Worm (Caenorhabditis elegans) whole organism, L1 larva: ENCODE results near the gene str-14.

Source experiments
- C16A3.4 ChIP-seq: fragments of 150-350 bp; optimal IDR thresholded peaks from 2 replicates; lab custom pipeline; 2014; ENCODE audit warnings: missing biosample characterization, missing genetic modification characterization
- F16B12.6 ChIP-seq: fragments of 150-350 bp; optimal IDR thresholded peaks from 2 replicates; lab custom pipeline; 2014; ENCODE audit warnings: missing biosample characterization, missing genetic modification characterization
- aha-1 ChIP-seq: fragments of 150-350 bp; optimal IDR thresholded peaks from 2 replicates; lab custom pipeline; 2014; ENCODE audit warnings: missing biosample characterization, missing genetic modification characterization
- ceh-82 ChIP-seq, 3 experiments: fragments of 150-350 bp in 1 of 3; sonication (generic microtip) in 2 of 3; optimal IDR thresholded peaks; 2 replicates each; lab custom pipeline; 2014 to 2017; ENCODE audit warnings: missing biosample characterization in 3 of 3, missing genetic modification characterization in 3 of 3
- ces-1 ChIP-seq: fragments of 150-350 bp; optimal IDR thresholded peaks from 2 replicates; lab custom pipeline; 2014; ENCODE audit warnings: missing biosample characterization, missing genetic modification reagents, missing genetic modification characterization
- efl-1 ChIP-seq, 4 experiments: fragments of 150-350 bp; optimal IDR thresholded peaks in 3 of 4; peaks in 1 of 4; 1 replicate in 1 of 4; 2 replicates in 3 of 4; lab custom pipeline; 2014; ENCODE audit warnings: missing biosample characterization in 2 of 4, missing genetic modification characterization in 2 of 4, missing genetic modification reagents in 2 of 4
- efl-3 ChIP-seq: fragments of 200-800 bp; sonication (Bioruptor generic); optimal IDR thresholded peaks from 2 replicates; lab custom pipeline; 2018; ENCODE audit warnings: mild to moderate bottlenecking, missing genetic modification characterization, missing compliant biosample characterization
- egl-27 ChIP-seq, 2 experiments: fragments of 150-350 bp in 1 of 2; sonication (generic microtip); optimal IDR thresholded peaks; 3 replicates each; lab custom pipeline; 2017 to 2018; ENCODE audit warnings: missing biosample characterization in 2 of 2, missing genetic modification characterization in 2 of 2, missing genetic modification reagents in 2 of 2
- elt-2 ChIP-seq: sonication (generic microtip); optimal IDR thresholded peaks from 2 replicates; lab custom pipeline; 2016; ENCODE audit warnings: missing genetic modification characterization, mild to moderate bottlenecking, inconsistent platforms, missing compliant biosample characterization, missing genetic modification reagents
- elt-3 ChIP-seq, 6 experiments: fragments of 150-350 bp in 1 of 6; sonication (generic microtip); optimal IDR thresholded peaks; 2 replicates each; lab custom pipeline; 2017 to 2018; ENCODE audit warnings: missing biosample characterization in 6 of 6, missing genetic modification characterization in 6 of 6, inconsistent platforms in 1 of 6
- ets-5 ChIP-seq: fragments of 200-800 bp; sonication (Bioruptor generic); IDR thresholded peaks from 2 replicates; pipeline ENCODE4 v1.3.6; 2022; ENCODE audit warnings: missing genetic modification characterization, missing compliant biosample characterization
- fkh-8 ChIP-seq: sonication (generic microtip); optimal IDR thresholded peaks from 2 replicates; lab custom pipeline; 2016; ENCODE audit warnings: mild to moderate bottlenecking, missing genetic modification characterization, missing compliant biosample characterization
- hlh-4 ChIP-seq: sonication (generic microtip); optimal IDR thresholded peaks from 2 replicates; lab custom pipeline; 2016; ENCODE audit warnings: mild to moderate bottlenecking, missing genetic modification characterization, missing compliant biosample characterization
- lin-13 ChIP-seq: fragments of 150-350 bp; optimal IDR thresholded peaks from 2 replicates; lab custom pipeline; 2014; ENCODE audit warnings: missing biosample characterization, missing genetic modification reagents, missing genetic modification characterization
- lin-14 ChIP-seq: fragments of 200-800 bp; sonication (Bioruptor generic); optimal IDR thresholded peaks from 2 replicates; lab custom pipeline; 2018; ENCODE audit warnings: mild to moderate bottlenecking, missing genetic modification characterization, moderate library complexity, missing compliant biosample characterization
- lin-15B ChIP-seq: fragments of 150-350 bp; sonication (generic microtip); optimal IDR thresholded peaks from 3 replicates; lab custom pipeline; 2014; ENCODE audit warnings: missing biosample characterization, missing genetic modification characterization
- lin-35 ChIP-seq, 2 experiments: fragments of 150-350 bp; optimal IDR thresholded peaks; 2 replicates each; lab custom pipeline; 2014; ENCODE audit warnings: missing biosample characterization in 2 of 2, missing genetic modification characterization in 2 of 2, missing genetic modification reagents in 2 of 2
- lir-3 ChIP-seq: sonication (generic microtip); optimal IDR thresholded peaks from 2 replicates; lab custom pipeline; 2016; ENCODE audit warnings: mild to moderate bottlenecking, missing genetic modification characterization, moderate library complexity, missing compliant biosample characterization; ENCODE audit not compliant: poor library complexity
- mep-1 ChIP-seq: fragments of 150-350 bp; optimal IDR thresholded peaks from 2 replicates; lab custom pipeline; 2014; ENCODE audit warnings: missing biosample characterization, missing genetic modification characterization
- nhr-11 ChIP-seq: fragments of 150-350 bp; optimal IDR thresholded peaks from 2 replicates; lab custom pipeline; 2014; ENCODE audit warnings: missing biosample characterization, missing genetic modification characterization
- nhr-12 ChIP-seq: sonication (generic microtip); optimal IDR thresholded peaks from 2 replicates; lab custom pipeline; 2017; ENCODE audit warnings: missing biosample characterization, missing genetic modification characterization
- nhr-19 ChIP-seq: fragments of 200-800 bp; sonication (Bioruptor generic); conservative IDR thresholded peaks from 2 replicates; pipeline ENCODE4 v1.3.6; 2022; ENCODE audit warnings: missing genetic modification characterization, missing compliant biosample characterization
- nhr-237 ChIP-seq: fragments of 150-350 bp; optimal IDR thresholded peaks from 2 replicates; lab custom pipeline; 2014; ENCODE audit warnings: missing biosample characterization, missing genetic modification characterization
- nhr-71 ChIP-seq: sonication (generic microtip); optimal IDR thresholded peaks from 2 replicates; lab custom pipeline; 2016; ENCODE audit warnings: mild to moderate bottlenecking, missing genetic modification characterization, moderate library complexity, missing compliant biosample characterization
- nhr-76 ChIP-seq: sonication (generic microtip); optimal IDR thresholded peaks from 2 replicates; lab custom pipeline; 2017; ENCODE audit warnings: missing biosample characterization, missing genetic modification characterization
- pax-3 ChIP-seq: fragments of 200-800 bp; sonication (Bioruptor generic); optimal IDR thresholded peaks from 2 replicates; lab custom pipeline; 2018; ENCODE audit warnings: mild to moderate bottlenecking, missing genetic modification characterization, moderate library complexity, missing compliant biosample characterization
- skn-1 ChIP-seq: fragments of 150-350 bp; optimal IDR thresholded peaks from 2 replicates; lab custom pipeline; 2014; ENCODE audit warnings: missing biosample characterization, missing genetic modification characterization
- snpc-4 ChIP-seq: fragments of 150-350 bp; optimal IDR thresholded peaks from 2 replicates; lab custom pipeline; 2014; ENCODE audit warnings: missing biosample characterization, missing genetic modification characterization
- snu-23 ChIP-seq: sonication (generic microtip); optimal IDR thresholded peaks from 2 replicates; lab custom pipeline; 2016; ENCODE audit warnings: missing genetic modification characterization, missing compliant biosample characterization
- sox-4 ChIP-seq: sonication (generic microtip); optimal IDR thresholded peaks from 2 replicates; lab custom pipeline; 2016; ENCODE audit warnings: missing genetic modification characterization, missing compliant biosample characterization
- sptf-1 ChIP-seq: fragments of 150-350 bp; optimal IDR thresholded peaks from 2 replicates; lab custom pipeline; 2014; ENCODE audit warnings: missing biosample characterization, missing genetic modification characterization
- sup-37 ChIP-seq: fragments of 200-800 bp; sonication (Bioruptor generic); optimal IDR thresholded peaks from 2 replicates; lab custom pipeline; 2018; ENCODE audit warnings: mild to moderate bottlenecking, missing genetic modification characterization, missing compliant biosample characterization
- unc-130 ChIP-seq: fragments of 150-350 bp; optimal IDR thresholded peaks from 2 replicates; lab custom pipeline; 2017; ENCODE audit warnings: missing biosample characterization, missing genetic modification characterization, inconsistent platforms
- unc-62 ChIP-seq: fragments of 150-350 bp; optimal IDR thresholded peaks from 2 replicates; lab custom pipeline; 2014; ENCODE audit warnings: missing biosample characterization, missing genetic modification reagents, missing genetic modification characterization
- unc-86 ChIP-seq: sonication (generic microtip); optimal IDR thresholded peaks from 2 replicates; lab custom pipeline; 2016; ENCODE audit warnings: missing genetic modification characterization, missing compliant biosample characterization
- unc-98 ChIP-seq: fragments of 200-800 bp; sonication (Bioruptor generic); IDR thresholded peaks from 2 replicates; pipeline ENCODE4 v1.3.6; 2022; ENCODE audit warnings: missing genetic modification characterization, missing compliant biosample characterization
- ztf-4 ChIP-seq: fragments of 150-350 bp; optimal IDR thresholded peaks from 2 replicates; lab custom pipeline; 2014; ENCODE audit warnings: missing biosample characterization, missing genetic modification characterization

str-14 gene

DNA sequence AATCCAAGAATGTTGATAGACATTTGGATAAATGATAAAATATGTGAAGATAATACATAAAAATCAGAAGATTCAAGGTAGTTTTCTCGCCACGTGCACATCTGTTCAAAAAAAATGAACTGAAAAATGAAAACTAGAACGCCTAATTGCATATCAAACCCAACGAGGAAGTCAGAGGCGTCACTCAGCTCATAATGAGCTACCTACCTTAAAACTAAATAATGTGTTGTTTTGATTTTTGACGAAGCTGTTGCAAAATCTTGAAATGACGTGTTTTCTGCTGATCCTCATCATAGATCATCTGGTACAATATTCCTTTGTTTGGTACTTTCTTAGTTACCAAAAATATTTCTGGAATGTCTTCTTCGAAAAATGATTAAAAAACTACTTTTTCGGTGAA, 16.0 kb upstream of the str-14 start, which contains the start of gene srh-138:
srh-138 (minus strand) TSS at position 101 of the 400 bp plus-strand sequence.
- no peak for TF ChIP-seq nhr-19 (GFP tag; lab: Robert Waterston, UW)
- no peak for TF ChIP-seq efl-3 (GFP tag; lab: Kevin White, UChicago)
- no peak for TF ChIP-seq sptf-1 (tag; lab: Kevin White, UChicago)
- no peak for TF ChIP-seq nhr-11
- TF ChIP-seq lin-15B: no peak
- TF ChIP-seq skn-1 (tag; lab: Kevin White, UChicago): no peak
- no peak for TF ChIP-seq snpc-4 (tag; lab: Kevin White, UChicago)
- no peak for TF ChIP-seq ceh-82 (tag; optimal IDR thresholded peaks at IDR 0.05; lab: Kevin White, UChicago)
- TF ChIP-seq nhr-12 (tag; lab: Kevin White, UChicago): no peak
- no peak for TF ChIP-seq sox-4 (tag; lab: Kevin White, UChicago)
- TF ChIP-seq unc-130: no peak
- TF ChIP-seq unc-86 (tag; lab: Kevin White, UChicago): no peak
- no peak for TF ChIP-seq ces-1
- no peak for TF ChIP-seq aha-1 (tag; lab: Kevin White, UChicago)
- no peak for TF ChIP-seq pax-3 (tag; lab: Kevin White, UChicago)
- no peak for TF ChIP-seq ets-5
- no peak for TF ChIP-seq lin-14 (GFP tag; lab: Kevin White, UChicago)
- no peak for TF ChIP-seq unc-98 (GFP tag; lab: Robert Waterston, UW)
- no peak for TF ChIP-seq efl-1 (optimal IDR thresholded peaks at IDR 0.05; lab: Kevin White, UChicago)
- no peak for TF ChIP-seq efl-1 (GFP tag; optimal IDR thresholded peaks at IDR 0.05 in 1 of 2; lab: Kevin White, UChicago)
- TF ChIP-seq snu-23: no peak
- TF ChIP-seq, all 84 proteins: peak for 0

DNA sequence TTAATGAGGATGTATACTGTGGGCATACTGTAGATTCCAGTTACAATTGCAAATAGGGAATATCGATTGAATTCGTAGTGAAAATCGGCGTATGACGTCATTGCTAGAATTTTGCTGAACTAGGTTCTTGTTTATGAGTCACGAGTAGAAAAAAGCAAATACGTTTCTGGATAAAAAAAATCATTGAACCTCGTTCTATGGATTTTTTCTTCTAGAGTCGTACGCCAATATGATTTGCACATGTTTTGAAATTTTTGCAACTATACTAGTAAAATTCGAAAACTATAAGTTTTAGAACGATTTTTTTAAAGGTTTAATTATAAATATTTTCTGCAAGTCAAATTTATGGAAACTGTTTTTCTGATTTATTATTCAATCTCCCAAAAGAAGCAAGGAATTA, 12.9 kb upstream of the str-14 start, which contains the start of gene sru-44:
sru-44 (minus strand) TSS at position 101 of the 400 bp plus-strand sequence.
- TF ChIP-seq fkh-8 (tag; lab: Kevin White, UChicago): no peak
- TF ChIP-seq lir-3 (tag; lab: Kevin White, UChicago): no peak
- TF ChIP-seq nhr-19 (GFP tag; lab: Robert Waterston, UW): no peak
- TF ChIP-seq egl-27 (tag; optimal IDR thresholded peaks at IDR 0.05; lab: Kevin White, UChicago): no peak
- no peak for TF ChIP-seq elt-2 (tag; lab: Kevin White, UChicago)
- TF ChIP-seq nhr-71: no peak
- TF ChIP-seq elt-3 (tag; optimal IDR thresholded peaks at IDR 0.05; lab: Kevin White, UChicago): no peak
- no peak for TF ChIP-seq ztf-4 (tag; lab: Kevin White, UChicago)
- no peak for TF ChIP-seq lin-14 (GFP tag; lab: Kevin White, UChicago)
- TF ChIP-seq sox-4 (tag; lab: Kevin White, UChicago): no peak
- TF ChIP-seq C16A3.4 (tag; lab: Kevin White, UChicago): no peak
- TF ChIP-seq lin-35 (GFP tag; optimal IDR thresholded peaks at IDR 0.05; lab: Kevin White, UChicago): no peak
- TF ChIP-seq F16B12.6: no peak
- no peak for TF ChIP-seq aha-1 (tag; lab: Kevin White, UChicago)
- TF ChIP-seq unc-62 (GFP tag; lab: Kevin White, UChicago): no peak
- TF ChIP-seq sup-37 (GFP tag; lab: Kevin White, UChicago): no peak

DNA sequence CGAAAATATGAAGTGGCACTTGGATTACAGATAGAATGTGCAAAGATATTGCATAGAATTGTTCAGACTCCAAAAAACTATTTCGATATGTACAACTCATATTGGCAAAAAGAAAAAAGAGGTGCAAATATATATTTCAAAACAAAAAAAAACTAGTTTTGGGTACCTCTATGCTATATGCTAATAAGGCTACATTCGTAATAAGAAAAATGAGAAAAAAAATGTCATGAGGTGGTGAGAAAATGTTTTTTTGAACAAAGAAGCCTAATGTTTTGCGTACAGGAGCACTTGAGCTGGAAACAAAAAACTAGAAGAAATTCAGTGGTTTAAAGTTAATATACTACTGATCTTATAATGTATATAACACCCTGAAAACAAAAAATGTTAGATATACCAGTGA, 5.9 kb upstream of the str-14 start, which contains the start of gene srh-142:
srh-142 (minus strand) TSS at position 101 of the 400 bp plus-strand sequence.
- TF ChIP-seq mep-1 (tag; lab: Kevin White, UChicago) (no peak), hlh-4 (tag; lab: Kevin White, UChicago) (no peak), efl-3 (GFP tag; lab: Kevin White, UChicago) (no peak), lin-15B (no peak), lin-13 (no peak), ces-1 (no peak), nhr-237 (tag; lab: Kevin White, UChicago) (no peak), nhr-76 (tag; lab: Kevin White, UChicago) (no peak)
- TF ChIP-seq, all 84 proteins: peak for 0
